Worm (Caenorhabditis elegans) whole organism, midembryonic: ENCODE measurements around the gene ghi-1.

ENCODE experiments used
- flt-1 ChIP-seq: fragments of 200-800 bp; sonication (Bioruptor generic); IDR thresholded peaks from 2 replicates; pipeline ENCODE4 v1.3.6; 2022; ENCODE audit warnings: missing genetic modification characterization, missing compliant biosample characterization
- ztf-23 ChIP-seq: fragments of 200-800 bp; sonication (Bioruptor generic); IDR thresholded peaks from 2 replicates; pipeline ENCODE4 v1.3.6; 2022; ENCODE audit warnings: missing genetic modification reagents, missing genetic modification characterization, missing compliant biosample characterization

DNA sequence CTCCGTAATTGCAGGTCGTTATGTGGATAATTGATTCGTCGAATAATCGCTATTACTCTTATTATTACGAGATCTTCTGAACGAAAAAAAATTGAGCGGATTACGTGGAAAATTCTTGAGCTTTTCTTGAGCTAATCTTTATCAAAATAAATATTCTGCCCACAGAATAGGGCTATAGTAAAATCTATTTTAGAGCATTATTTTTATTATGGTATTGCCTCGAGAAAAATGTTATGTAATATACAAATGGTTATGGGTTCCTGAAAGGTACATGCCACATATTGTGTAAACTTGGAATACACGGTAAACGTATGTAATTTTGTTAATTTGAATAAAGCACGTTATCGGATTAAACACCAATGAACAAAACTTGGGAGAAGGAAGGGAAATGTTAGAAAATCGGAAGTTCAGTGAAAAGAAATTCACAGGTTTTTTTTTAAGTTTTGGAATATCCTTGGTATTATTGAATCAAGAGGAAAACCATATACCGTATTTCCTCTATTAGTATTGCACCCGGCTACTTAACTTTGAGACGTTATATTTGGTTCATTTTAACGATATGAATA, 9.3 kb upstream of the ghi-1 start:
- TF ChIP-seq ztf-23 (GFP tag; lab: Robert Waterston, UW), result 0 out of 2 replicates have a peak, but pooled peaks have one; percentile 43
- TF ChIP-seq flt-1 (GFP tag; lab: Robert Waterston, UW), result peak; percentile 60; the same call in 1 of the 2 replicates
